Worm (Caenorhabditis elegans): ENCODE measurements around the gene gcy-27.

ce11 chrIV:17406119-17406518 lies 30.3 kb downstream of the gcy-27 start:
- TF ChIP-seq flt-1 (GFP tag; IDR thresholded peaks at IDR 0.05) (no peak), T22C8.4 (GFP tag; IDR thresholded peaks at IDR 0.05) (no peak)
